Worm (Caenorhabditis elegans) whole organism, midembryonic: Measurements from ENCODE around the gene osg-1.

ENCODE experiments used
- T22C8.4 ChIP-seq: fragments of 200-800 bp; sonication (Bioruptor generic); IDR thresholded peaks from 2 replicates; pipeline ENCODE4 v1.3.6; 2022; ENCODE audit warnings: missing genetic modification characterization, missing compliant biosample characterization
- cog-1 ChIP-seq: sonication (generic microtip); optimal IDR thresholded peaks from 2 replicates; lab custom pipeline; 2016; ENCODE audit warnings: missing genetic modification characterization, missing compliant biosample characterization
- flt-1 ChIP-seq: fragments of 200-800 bp; sonication (Bioruptor generic); IDR thresholded peaks from 2 replicates; pipeline ENCODE4 v1.3.6; 2022; ENCODE audit warnings: missing genetic modification characterization, missing compliant biosample characterization
- klf-2 ChIP-seq: fragments of 200-800 bp; sonication (Bioruptor generic); conservative IDR thresholded peaks from 2 replicates; pipeline ENCODE4 v1.3.6; 2022; ENCODE audit warnings: missing genetic modification reagents, missing genetic modification characterization, missing compliant biosample characterization
- ref-1 ChIP-seq: fragments of 200-800 bp; sonication (Bioruptor generic); conservative IDR thresholded peaks from 2 replicates; pipeline ENCODE4 v1.3.6; 2022; ENCODE audit warnings: missing genetic modification reagents, missing genetic modification characterization, missing compliant biosample characterization
- tab-1 ChIP-seq: fragments of 200-800 bp; sonication (Bioruptor generic); IDR thresholded peaks from 2 replicates; pipeline ENCODE4 v1.3.6; 2022; ENCODE audit warnings: missing genetic modification characterization, missing compliant biosample characterization

- TF ChIP-seq flt-1 (GFP tag; lab: Robert Waterston, UW) (no peak), ref-1 (no peak), T22C8.4 (no peak), klf-2 (GFP tag; lab: Robert Waterston, UW) (no peak), tab-1 (no peak), cog-1 (tag; lab: Kevin White, UChicago) (no peak)
These were observed 34.6 kb downstream of the osg-1 start, which contains the start of gene D1044.4 for ce11 chrIII:5521930-5522329.
